Worm (Caenorhabditis elegans): ENCODE results near the gene col-108.

- no peak for TF ChIP-seq him-1 (tag; optimal IDR thresholded peaks at IDR 0.05)
- no peak for TF ChIP-seq W03F9.2 (tag; optimal IDR thresholded peaks at IDR 0.05)
Measured at ce11 chrIV:1761553-1761952, 6.8 kb upstream of the col-108 start, which contains the start of gene Y41D4A.7.
